Worm (Caenorhabditis elegans): Measurements from ENCODE around the gene pnc-2.

DNA sequence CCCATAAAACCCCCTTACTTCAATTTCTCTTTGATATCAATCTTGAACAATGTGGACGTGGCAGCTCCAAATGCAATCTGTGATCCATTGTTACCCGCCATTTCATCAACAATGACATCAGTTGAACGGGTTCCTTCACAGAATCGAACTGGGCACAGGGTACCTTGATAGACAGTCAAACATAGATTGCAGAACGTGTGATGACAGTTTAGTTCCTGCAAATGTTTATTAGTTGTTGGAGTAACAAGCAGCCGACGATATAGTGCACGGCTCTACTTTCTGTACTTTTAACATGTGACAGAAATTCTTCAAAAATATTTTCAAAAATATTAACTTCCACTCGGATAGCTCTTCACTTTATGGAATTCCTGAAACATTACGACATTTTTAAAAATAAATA lies 34.7 kb upstream of the pnc-2 start, which contains the start of gene Y57G11C.48:
- TF ChIP-seq nhr-11 (tag; optimal IDR thresholded peaks at IDR 0.05) (no peak), zag-1 (tag; optimal IDR thresholded peaks at IDR 0.05) (no peak), nhr-77 (tag; optimal IDR thresholded peaks at IDR 0.05) (no peak), ztf-11 (tag; optimal IDR thresholded peaks at IDR 0.05) (no peak), R02D3.7 (tag; optimal IDR thresholded peaks at IDR 0.05) (no peak), ama-1 (optimal IDR thresholded peaks at IDR 0.05) (no peak), aly-2 (tag; optimal IDR thresholded peaks at IDR 0.05) (no peak), crh-2 (tag; optimal IDR thresholded peaks at IDR 0.05) (no peak)
